Worm (Caenorhabditis elegans) whole organism, L4 larva: Measurements from ENCODE around the gene ZK418.5.
A peak's percentile ranks its signal among the peaks of the same experiment; 100 is the strongest.

Experiments
- F26F4.8 ChIP-seq: fragments of 200-800 bp; sonication (Bioruptor generic); conservative IDR thresholded peaks from 2 replicates; pipeline ENCODE4 v1.3.6; 2022; ENCODE audit warnings: missing genetic modification characterization, missing compliant biosample characterization
- F44E2.7 ChIP-seq: fragments of 200-800 bp; sonication (Bioruptor generic); IDR thresholded peaks from 2 replicates; pipeline ENCODE4 v2.1.2; 2022; ENCODE audit warnings: missing genetic modification characterization, missing compliant biosample characterization
- Y75B8A.6 ChIP-seq: fragments of 200-800 bp; sonication (Bioruptor generic); IDR thresholded peaks from 2 replicates; pipeline ENCODE4 v1.3.6; 2022; ENCODE audit warnings: missing genetic modification reagents, missing genetic modification characterization, missing compliant biosample characterization
- aha-1 ChIP-seq: fragments of 150-350 bp; peaks from one replicate; lab custom pipeline; 2014; ENCODE audit warnings: missing biosample characterization, missing genetic modification characterization
- aly-2 ChIP-seq: sonication (generic microtip); optimal IDR thresholded peaks from 2 replicates; lab custom pipeline; 2018; ENCODE audit warnings: missing biosample characterization, missing genetic modification characterization
- ceh-28 ChIP-seq: fragments of 150-350 bp; optimal IDR thresholded peaks from 2 replicates; lab custom pipeline; 2014; ENCODE audit warnings: missing biosample characterization, missing genetic modification reagents, missing genetic modification characterization
- daf-12 ChIP-seq: fragments of 150-350 bp; optimal IDR thresholded peaks from 2 replicates; lab custom pipeline; 2014; ENCODE audit warnings: missing biosample characterization, missing genetic modification reagents, missing genetic modification characterization
- daf-16 ChIP-seq, 3 experiments: sonication (generic microtip); optimal IDR thresholded peaks; 2 replicates each; lab custom pipeline; 2016 to 2017; ENCODE audit warnings: missing genetic modification characterization in 3 of 3, missing genetic modification reagents in 3 of 3, mild to moderate bottlenecking in 2 of 3, missing compliant biosample characterization in 2 of 3, missing biosample characterization in 1 of 3, moderate library complexity in 1 of 3
- daf-19 ChIP-seq: fragments of 200-800 bp; sonication (Bioruptor generic); conservative IDR thresholded peaks from 2 replicates; pipeline ENCODE4 v1.3.6; 2022; ENCODE audit warnings: missing genetic modification characterization, missing compliant biosample characterization
- hlh-30 ChIP-seq: sonication (generic microtip); optimal IDR thresholded peaks from 2 replicates; lab custom pipeline; 2017; ENCODE audit warnings: antibody characterized with exemption, mild to moderate bottlenecking, missing genetic modification characterization, missing compliant biosample characterization; ENCODE audit not compliant: insufficient read depth
- jun-1 ChIP-seq: fragments of 150-350 bp; optimal IDR thresholded peaks from 2 replicates; lab custom pipeline; 2014; ENCODE audit warnings: missing biosample characterization, missing genetic modification reagents, missing genetic modification characterization
- lin-13 ChIP-seq: fragments of 150-350 bp; optimal IDR thresholded peaks from 2 replicates; lab custom pipeline; 2014; ENCODE audit warnings: missing biosample characterization, missing genetic modification reagents, missing genetic modification characterization
- lin-38 ChIP-seq: fragments of 200-800 bp; sonication (Bioruptor generic); IDR thresholded peaks from 2 replicates; pipeline ENCODE4 v1.3.6; 2022; ENCODE audit warnings: missing genetic modification reagents, missing genetic modification characterization, missing compliant biosample characterization
- lir-3 ChIP-seq: sonication (generic microtip); optimal IDR thresholded peaks from 2 replicates; lab custom pipeline; 2016; ENCODE audit warnings: mild to moderate bottlenecking, missing genetic modification characterization, missing compliant biosample characterization
- lsy-2 ChIP-seq, 2 experiments: fragments of 150-350 bp in 1 of 2; sonication (generic microtip) in 1 of 2; optimal IDR thresholded peaks; 2 replicates each; lab custom pipeline; 2014 to 2017; ENCODE audit warnings: missing biosample characterization in 2 of 2, missing genetic modification characterization in 2 of 2
- mdt-29 ChIP-seq: fragments of 200-800 bp; sonication (Bioruptor generic); IDR thresholded peaks from 2 replicates; pipeline ENCODE4 v1.3.6; 2022; ENCODE audit warnings: missing genetic modification reagents, missing genetic modification characterization, missing compliant biosample characterization
- nhr-10 ChIP-seq: fragments of 150-350 bp; optimal IDR thresholded peaks from 2 replicates; lab custom pipeline; 2014; ENCODE audit warnings: missing biosample characterization, missing genetic modification characterization
- nhr-111 ChIP-seq: fragments of 200-800 bp; sonication (Bioruptor generic); optimal IDR thresholded peaks from 2 replicates; lab custom pipeline; 2018; ENCODE audit warnings: mild to moderate bottlenecking, missing genetic modification characterization, missing compliant biosample characterization
- nhr-25 ChIP-seq: sonication (generic microtip); optimal IDR thresholded peaks from 2 replicates; lab custom pipeline; 2017; ENCODE audit warnings: missing genetic modification characterization, mild to moderate bottlenecking, missing compliant biosample characterization, antibody characterized with exemption, moderate library complexity, borderline replicate concordance; ENCODE audit not compliant: insufficient read depth
- nhr-28 ChIP-seq: fragments of 150-350 bp; optimal IDR thresholded peaks from 2 replicates; lab custom pipeline; 2014; ENCODE audit warnings: missing biosample characterization, missing genetic modification characterization
- nhr-41 ChIP-seq: fragments of 200-800 bp; sonication (Bioruptor generic); IDR thresholded peaks from 2 replicates; pipeline ENCODE4 v1.3.6; 2022; ENCODE audit warnings: missing genetic modification reagents, missing genetic modification characterization, missing compliant biosample characterization
- nhr-6 ChIP-seq: fragments of 150-350 bp; optimal IDR thresholded peaks from 2 replicates; lab custom pipeline; 2014; ENCODE audit warnings: missing biosample characterization, missing genetic modification characterization
- nhr-76 ChIP-seq: fragments of 150-350 bp; optimal IDR thresholded peaks from 2 replicates; lab custom pipeline; 2014; ENCODE audit warnings: missing biosample characterization, missing genetic modification characterization
- nhr-77 ChIP-seq: fragments of 150-350 bp; optimal IDR thresholded peaks from 2 replicates; lab custom pipeline; 2014; ENCODE audit warnings: missing biosample characterization, missing genetic modification characterization
- pqm-1 ChIP-seq: sonication (generic microtip); optimal IDR thresholded peaks from 2 replicates; lab custom pipeline; 2017; ENCODE audit warnings: missing biosample characterization, missing genetic modification characterization
- skn-1 ChIP-seq: fragments of 150-350 bp; optimal IDR thresholded peaks from 2 replicates; lab custom pipeline; 2014; ENCODE audit warnings: missing biosample characterization, missing genetic modification characterization
- snpc-4 ChIP-seq: fragments of 150-350 bp; optimal IDR thresholded peaks from 2 replicates; lab custom pipeline; 2014; ENCODE audit warnings: missing biosample characterization, missing genetic modification characterization
- spr-3 ChIP-seq: fragments of 200-800 bp; sonication (Bioruptor generic); optimal IDR thresholded peaks from 2 replicates; lab custom pipeline; 2018; ENCODE audit warnings: mild to moderate bottlenecking, missing genetic modification characterization, missing compliant biosample characterization
- tag-97 ChIP-seq: fragments of 200-800 bp; sonication (Bioruptor generic); IDR thresholded peaks from 2 replicates; pipeline ENCODE4 v1.3.6; 2022; ENCODE audit warnings: missing genetic modification characterization, missing compliant biosample characterization
- vab-7 ChIP-seq: fragments of 200-800 bp; sonication (Bioruptor generic); IDR thresholded peaks from 2 replicates; pipeline ENCODE4 v1.3.6; 2022; ENCODE audit warnings: missing genetic modification reagents, missing genetic modification characterization, missing compliant biosample characterization
- zag-1 ChIP-seq: fragments of 150-350 bp; optimal IDR thresholded peaks from 2 replicates; lab custom pipeline; 2014; ENCODE audit warnings: missing biosample characterization, missing genetic modification characterization
- zfp-3 ChIP-seq: fragments of 200-800 bp; sonication (Bioruptor generic); conservative IDR thresholded peaks from 2 replicates; pipeline ENCODE4 v1.3.6; 2022; ENCODE audit warnings: missing genetic modification reagents, missing genetic modification characterization, missing compliant biosample characterization
- ztf-11 ChIP-seq: fragments of 150-350 bp; optimal IDR thresholded peaks from 2 replicates; lab custom pipeline; 2014; ENCODE audit warnings: missing biosample characterization, missing genetic modification characterization
- ztf-7 ChIP-seq: fragments of 150-350 bp; optimal IDR thresholded peaks from 2 replicates; lab custom pipeline; 2014; ENCODE audit warnings: missing biosample characterization, missing genetic modification characterization

The ZK418.5 gene

DNA sequence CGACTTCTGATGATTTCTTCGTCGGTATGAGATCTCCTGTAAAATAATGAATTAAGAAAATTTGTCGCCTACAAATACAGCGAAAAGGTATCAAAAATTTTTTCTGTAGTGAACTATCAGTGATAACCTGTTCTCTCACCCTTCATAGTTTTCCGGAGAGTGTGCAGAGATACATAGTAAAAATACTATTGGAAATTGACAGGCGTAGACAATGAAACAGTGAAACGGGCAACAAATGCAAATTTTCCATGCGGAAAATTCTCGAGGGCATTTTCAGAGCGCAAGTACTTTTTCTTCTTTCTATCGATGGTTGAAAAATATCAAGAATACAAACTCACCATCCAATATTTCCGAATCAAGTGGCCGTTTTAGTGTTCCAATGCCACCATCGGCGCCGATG lies 13.5 kb upstream of the ZK418.5 start:
- peak; percentile 66 for TF ChIP-seq nhr-28 (tag; lab: Kevin White, UChicago)
- no peak for TF ChIP-seq daf-16 (GFP tag; optimal IDR thresholded peaks at IDR 0.05; lab: Kevin White, UChicago)
- TF ChIP-seq daf-16 (tag; optimal IDR thresholded peaks at IDR 0.05; lab: Kevin White, UChicago): peak; percentile 18
- no peak for TF ChIP-seq zfp-3 (GFP tag; lab: Robert Waterston, UW)

DNA sequence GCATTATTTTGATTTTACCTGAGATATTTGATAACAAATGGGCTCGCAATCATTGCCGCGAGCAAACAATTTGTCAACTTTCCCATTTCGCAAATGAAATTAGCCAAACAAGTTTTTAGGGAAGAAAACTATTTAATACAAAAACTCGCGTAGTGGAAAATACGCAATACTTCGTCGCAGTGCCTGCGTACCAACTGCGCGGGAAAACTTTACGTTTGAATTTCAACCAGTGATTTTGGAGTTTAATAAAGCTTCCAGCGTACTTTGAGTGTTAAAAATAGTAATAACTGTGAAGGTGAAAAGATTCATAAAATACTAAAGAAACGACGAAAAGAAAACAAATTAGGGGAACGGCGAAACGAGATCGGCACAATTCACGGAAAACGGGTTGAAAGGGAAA lies 11.3 kb upstream of the ZK418.5 start, which contains the start of gene tofu-7:
TSS of gene tofu-7 (minus strand) at position 111 of the 400 bp plus-strand sequence.
- peak; percentile 11; the same call in 1 of the 2 replicates for TF ChIP-seq lin-38 (GFP tag; lab: Robert Waterston, UW)
- no peak for TF ChIP-seq F26F4.8
- TF ChIP-seq daf-19 (GFP tag; lab: Robert Waterston, UW): no peak
- no peak for TF ChIP-seq F44E2.7
- no peak for TF ChIP-seq ztf-11 (tag; lab: Kevin White, UChicago)
- no peak for TF ChIP-seq snpc-4 (tag; lab: Kevin White, UChicago)
- no peak for TF ChIP-seq spr-3 (GFP tag; lab: Kevin White, UChicago)
- TF ChIP-seq aly-2: no peak

DNA sequence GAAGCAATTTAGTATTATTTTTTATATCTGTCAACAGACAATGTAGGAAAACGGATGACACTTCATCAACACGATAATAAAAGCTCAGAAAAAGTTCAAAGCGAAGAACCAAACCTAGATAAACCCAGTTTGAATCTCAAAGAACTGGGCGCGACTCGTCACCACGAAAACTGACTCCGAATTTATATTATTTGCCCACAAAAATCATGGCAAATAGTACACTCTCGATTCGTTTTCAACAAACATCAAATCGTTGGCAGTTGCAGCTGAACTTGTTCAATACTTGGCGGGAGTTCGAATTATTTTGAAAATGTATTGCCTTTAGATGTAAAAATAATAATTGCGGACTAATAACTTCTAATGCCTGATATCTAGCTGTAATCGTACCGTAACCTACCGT lies 9.5 kb upstream of the ZK418.5 start:
- no peak for TF ChIP-seq Y75B8A.6
- TF ChIP-seq aha-1: no peak
- TF ChIP-seq nhr-10 (tag; lab: Kevin White, UChicago): no peak
- no peak for TF ChIP-seq nhr-111 (GFP tag; lab: Kevin White, UChicago)
- TF ChIP-seq zag-1 (tag; lab: Kevin White, UChicago): no peak
- no peak for TF ChIP-seq jun-1
- TF ChIP-seq nhr-41 (GFP tag; lab: Robert Waterston, UW): no peak
- no peak for TF ChIP-seq ztf-7 (tag; lab: Kevin White, UChicago)
- no peak for TF ChIP-seq spr-3 (GFP tag; lab: Kevin White, UChicago)
- TF ChIP-seq ceh-28 (tag; lab: Kevin White, UChicago): no peak
- TF ChIP-seq nhr-25 (tag; lab: Kevin White, UChicago): no peak
- no peak for TF ChIP-seq mdt-29 (GFP tag; lab: Robert Waterston, UW)
- TF ChIP-seq aly-2: no peak
- TF ChIP-seq vab-7 (GFP tag; lab: Robert Waterston, UW): no peak
- no peak for TF ChIP-seq skn-1 (tag; lab: Kevin White, UChicago)
- TF ChIP-seq F26F4.8: no peak
- no peak for TF ChIP-seq nhr-6 (tag; lab: Kevin White, UChicago)
- TF ChIP-seq lin-38 (GFP tag; lab: Robert Waterston, UW): no peak
- no peak for TF ChIP-seq daf-12
- no peak for TF ChIP-seq hlh-30
- TF ChIP-seq, all 104 proteins: peak for 0

DNA sequence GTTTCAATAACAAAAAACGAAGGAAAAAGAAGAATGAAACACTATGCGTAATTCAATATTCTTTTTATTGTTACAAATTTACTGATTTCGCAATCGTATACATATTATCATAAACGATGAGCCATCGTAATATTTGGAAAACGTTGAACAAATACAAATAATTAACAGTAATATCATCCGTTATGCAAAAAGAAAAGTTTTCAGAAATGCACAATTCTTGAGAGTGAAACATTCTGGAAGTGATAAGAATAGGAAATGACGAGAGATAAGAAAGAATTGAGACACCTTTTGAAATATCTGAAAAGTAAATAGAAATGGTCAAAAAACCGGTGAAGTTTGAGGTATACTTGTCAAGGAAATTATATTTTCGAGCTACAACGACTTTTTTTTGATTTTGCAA lies 7.8 kb upstream of the ZK418.5 start:
- TF ChIP-seq nhr-77 (tag; lab: Kevin White, UChicago) (peak; percentile 10), nhr-28 (tag; lab: Kevin White, UChicago) (peak; percentile 33), pqm-1 (peak; percentile 65), ztf-7 (tag; lab: Kevin White, UChicago) (peak; percentile 6), daf-16 (GFP tag; optimal IDR thresholded peaks at IDR 0.05; lab: Kevin White, UChicago) (no peak), daf-16 (tag; optimal IDR thresholded peaks at IDR 0.05; lab: Kevin White, UChicago) (peak; percentile 33), lin-13 (GFP tag; lab: Kevin White, UChicago) (no peak), lir-3 (tag; lab: Kevin White, UChicago) (no peak)

DNA sequence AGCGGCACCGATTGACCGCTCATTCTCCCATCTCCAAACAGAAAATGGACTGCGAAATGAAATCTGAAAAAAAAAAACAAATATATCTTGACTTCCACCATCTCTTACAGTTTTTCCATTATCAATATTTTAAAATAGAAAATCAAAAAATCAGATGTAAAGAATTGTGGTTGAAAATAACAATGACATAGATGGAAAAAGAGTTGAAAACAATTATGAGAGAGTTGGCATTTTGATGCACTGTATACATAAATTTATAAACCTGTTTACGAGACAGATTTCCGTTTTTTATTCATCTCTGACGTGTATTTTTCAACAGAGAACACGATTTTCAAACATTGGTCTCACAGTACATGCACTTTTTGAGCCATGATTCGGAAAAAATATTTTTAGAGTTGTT lies 7.0 kb upstream of the ZK418.5 start, which contains the start of gene ZK418.7:
TSS of gene ZK418.7 (minus strand) at position 101 of the 400 bp plus-strand sequence.
- no peak for TF ChIP-seq tag-97 (GFP tag; lab: Robert Waterston, UW)
- no peak for TF ChIP-seq daf-19 (GFP tag; lab: Robert Waterston, UW)
- no peak for TF ChIP-seq nhr-76 (tag; lab: Kevin White, UChicago)
- TF ChIP-seq lsy-2 (tag; optimal IDR thresholded peaks at IDR 0.05; lab: Kevin White, UChicago): no peak
